Fruit fly (Drosophila melanogaster) whole organism, embryonic: Measurements from ENCODE around the gene Reepl1.
A peak's percentile ranks its signal among the peaks of the same experiment; 100 is the strongest.

Experiments used
- Aef1 ChIP-seq: fragments of 200-800 bp; sonication (Bioruptor generic); IDR thresholded peaks from 3 replicates; pipeline ENCODE4 v1.3.6; 2022; ENCODE audit warnings: missing biosample characterization, missing genetic modification characterization
- CG10543 ChIP-seq: fragments of 200-800 bp; sonication (Bioruptor generic); optimal IDR thresholded peaks from 3 replicates; lab custom pipeline; 2017; ENCODE audit warnings: missing biosample characterization, mild to moderate bottlenecking, missing genetic modification characterization, moderate library complexity
- CG10565 ChIP-seq: fragments of 200-800 bp; sonication (Bioruptor generic); optimal IDR thresholded peaks from 3 replicates; lab custom pipeline; 2016; ENCODE audit warnings: missing biosample characterization, mild to moderate bottlenecking, missing genetic modification characterization
- CG10979 ChIP-seq: fragments of 200-800 bp; sonication (Bioruptor generic); optimal IDR thresholded peaks from 2 replicates; lab custom pipeline; 2018; ENCODE audit warnings: missing biosample characterization, mild to moderate bottlenecking, missing genetic modification characterization, moderate library complexity
- CG13123 ChIP-seq: fragments of 200-800 bp; sonication (Bioruptor generic); optimal IDR thresholded peaks from 2 replicates; lab custom pipeline; 2016; ENCODE audit warnings: missing biosample characterization, missing genetic modification characterization
- CG13775 ChIP-seq: fragments of 200-800 bp; sonication (Bioruptor generic); optimal IDR thresholded peaks from 3 replicates; lab custom pipeline; 2017; ENCODE audit warnings: missing biosample characterization, mild to moderate bottlenecking, missing genetic modification characterization
- CG13894 ChIP-seq: fragments of 200-800 bp; sonication (Bioruptor generic); optimal IDR thresholded peaks from 3 replicates; lab custom pipeline; 2018; ENCODE audit warnings: missing biosample characterization, mild to moderate bottlenecking, missing genetic modification characterization, moderate library complexity
- CG14710 ChIP-seq: fragments of 200-800 bp; sonication (Bioruptor generic); optimal IDR thresholded peaks from 3 replicates; lab custom pipeline; 2019; ENCODE audit warnings: missing biosample characterization, mild to moderate bottlenecking, missing genetic modification characterization, moderate library complexity
- CG15696 ChIP-seq: fragments of 200-800 bp; sonication (Bioruptor generic); optimal IDR thresholded peaks from 2 replicates; lab custom pipeline; 2019; ENCODE audit warnings: missing biosample characterization, mild to moderate bottlenecking, missing genetic modification characterization, moderate library complexity
- CG17829 ChIP-seq: fragments of 200-800 bp; optimal IDR thresholded peaks from 2 replicates; lab custom pipeline; 2019; ENCODE audit warnings: missing biosample characterization, mild to moderate bottlenecking, missing genetic modification characterization, moderate library complexity
- CG2202 ChIP-seq: fragments of 200-800 bp; sonication (Bioruptor generic); optimal IDR thresholded peaks from 2 replicates; lab custom pipeline; 2018; ENCODE audit warnings: missing biosample characterization, mild to moderate bottlenecking, missing genetic modification characterization
- CG2889 ChIP-seq: fragments of 200-800 bp; sonication (Bioruptor generic); IDR thresholded peaks from 3 replicates; pipeline ENCODE4 v1.3.6; 2022; ENCODE audit warnings: missing biosample characterization, missing genetic modification characterization
- CG30020 ChIP-seq: fragments of 200-800 bp; optimal IDR thresholded peaks from 2 replicates; lab custom pipeline; 2019; ENCODE audit warnings: missing biosample characterization, mild to moderate bottlenecking, missing genetic modification characterization, moderate library complexity
- CG31224 ChIP-seq: fragments of 200-800 bp; sonication (Bioruptor generic); IDR thresholded peaks from 2 replicates; pipeline ENCODE4 v1.3.6; 2022; ENCODE audit warnings: missing biosample characterization, missing genetic modification characterization
- CG34422 ChIP-seq: fragments of 200-800 bp; sonication (Bioruptor generic); IDR thresholded peaks from 3 replicates; pipeline ENCODE4 v1.3.6; 2022; ENCODE audit warnings: missing biosample characterization, missing genetic modification characterization
- CG42726 ChIP-seq: fragments of 200-800 bp; sonication (Bioruptor generic); IDR thresholded peaks from 2 replicates; pipeline ENCODE4 v1.3.6; 2022; ENCODE audit warnings: missing biosample characterization, missing genetic modification characterization; ENCODE audit not compliant: partially characterized antibody
- CG5180 ChIP-seq: fragments of 200-800 bp; sonication (Bioruptor generic); optimal IDR thresholded peaks from 3 replicates; lab custom pipeline; 2017; ENCODE audit warnings: missing biosample characterization, missing genetic modification characterization, mild to moderate bottlenecking, moderate library complexity, missing genetic modification reagents
- CG6813 ChIP-seq: fragments of 200-800 bp; sonication (Bioruptor generic); optimal IDR thresholded peaks from 2 replicates; lab custom pipeline; 2017; ENCODE audit warnings: missing biosample characterization, missing genetic modification characterization, mild to moderate bottlenecking, moderate library complexity, missing genetic modification reagents
- CG7987 ChIP-seq: fragments of 200-800 bp; sonication (Bioruptor generic); optimal IDR thresholded peaks from 2 replicates; lab custom pipeline; 2018; ENCODE audit warnings: missing biosample characterization, mild to moderate bottlenecking, missing genetic modification characterization, moderate library complexity
- CG8359 ChIP-seq: fragments of 200-800 bp; sonication (Bioruptor generic); optimal IDR thresholded peaks from 2 replicates; lab custom pipeline; 2017; ENCODE audit warnings: missing biosample characterization, mild to moderate bottlenecking, missing genetic modification characterization, borderline replicate concordance
- CG9932 ChIP-seq: fragments of 200-800 bp; sonication (Bioruptor generic); IDR thresholded peaks from 2 replicates; pipeline ENCODE4 v1.3.6; 2022; ENCODE audit warnings: missing biosample characterization, missing genetic modification characterization
- Dbx ChIP-seq: fragments of 200-800 bp; sonication (Bioruptor generic); IDR thresholded peaks from 3 replicates; pipeline ENCODE4 v1.3.6; 2022; ENCODE audit warnings: missing biosample characterization, missing genetic modification characterization
- Dek ChIP-seq: fragments of 200-800 bp; sonication (Bioruptor generic); optimal IDR thresholded peaks from 3 replicates; lab custom pipeline; 2019; ENCODE audit warnings: missing biosample characterization, mild to moderate bottlenecking, missing genetic modification characterization, moderate library complexity
- Fer3 ChIP-seq: fragments of 200-800 bp; sonication (Bioruptor generic); optimal IDR thresholded peaks from 2 replicates; lab custom pipeline; 2018; ENCODE audit warnings: missing biosample characterization, mild to moderate bottlenecking, missing genetic modification characterization, moderate library complexity
- HHEX ChIP-seq: fragments of 200-800 bp; sonication (Bioruptor generic); optimal IDR thresholded peaks from 3 replicates; lab custom pipeline; 2017; ENCODE audit warnings: missing biosample characterization, mild to moderate bottlenecking, missing genetic modification characterization, missing genetic modification reagents
- HmgZ ChIP-seq: fragments of 200-800 bp; sonication (Bioruptor generic); optimal IDR thresholded peaks from 2 replicates; lab custom pipeline; 2018; ENCODE audit warnings: missing biosample characterization, mild to moderate bottlenecking, missing genetic modification characterization
- MBD-R2 ChIP-seq: fragments of 200-800 bp; sonication (Bioruptor generic); IDR thresholded peaks from 2 replicates; pipeline ENCODE4 v1.3.6; 2022; ENCODE audit warnings: missing biosample characterization, missing genetic modification characterization
- MESR4 ChIP-seq: fragments of 200-800 bp; sonication (Bioruptor generic); optimal IDR thresholded peaks from 2 replicates; lab custom pipeline; 2018; ENCODE audit warnings: missing biosample characterization, mild to moderate bottlenecking, missing genetic modification characterization, moderate library complexity
- NFAT ChIP-seq: fragments of 200-800 bp; sonication (Bioruptor generic); IDR thresholded peaks from 2 replicates; pipeline ENCODE4 v1.3.6; 2022; ENCODE audit warnings: missing biosample characterization, missing genetic modification characterization
- Nf-YB ChIP-seq: fragments of 200-800 bp; sonication (Bioruptor generic); optimal IDR thresholded peaks from 3 replicates; lab custom pipeline; 2019; ENCODE audit warnings: missing biosample characterization, mild to moderate bottlenecking, missing genetic modification characterization, moderate library complexity
- Nf-YC ChIP-seq: fragments of 200-800 bp; optimal IDR thresholded peaks from 3 replicates; lab custom pipeline; 2019; ENCODE audit warnings: missing biosample characterization, mild to moderate bottlenecking, missing genetic modification characterization, moderate library complexity
- Rfx ChIP-seq: fragments of 200-800 bp; sonication (Bioruptor generic); IDR thresholded peaks from 2 replicates; pipeline ENCODE4 v1.3.6; 2022; ENCODE audit warnings: missing biosample characterization, missing genetic modification characterization
- Sin3A ChIP-seq: fragments of >200 bp; optimal IDR thresholded peaks from 2 replicates; lab custom pipeline; 2018
- Sry-β ChIP-seq: fragments of 200-800 bp; sonication (Bioruptor generic); optimal IDR thresholded peaks from 2 replicates; lab custom pipeline; 2018; ENCODE audit warnings: missing biosample characterization, mild to moderate bottlenecking, missing genetic modification characterization, moderate library complexity
- Stat92E ChIP-seq, 3 experiments: fragments of >200 bp in 2 of 3; fragments of 200-800 bp in 1 of 3; sonication (Bioruptor generic) in 1 of 3; optimal IDR thresholded peaks; 2 replicates each; lab custom pipeline; 2017 to 2019; ENCODE audit warnings: missing biosample characterization in 3 of 3, missing genetic modification characterization in 3 of 3, mild to moderate bottlenecking in 1 of 3, moderate library complexity in 1 of 3
- az2 ChIP-seq: fragments of 200-800 bp; sonication (Bioruptor generic); optimal IDR thresholded peaks from 3 replicates; lab custom pipeline; 2016; ENCODE audit warnings: missing biosample characterization, missing genetic modification characterization
- fd3F ChIP-seq: fragments of 200-800 bp; sonication (Bioruptor generic); optimal IDR thresholded peaks from 2 replicates; lab custom pipeline; 2018; ENCODE audit warnings: missing biosample characterization, mild to moderate bottlenecking, missing genetic modification characterization, moderate library complexity
- gsb-n ChIP-seq: fragments of 200-800 bp; sonication (Bioruptor generic); optimal IDR thresholded peaks from 3 replicates; lab custom pipeline; 2018; ENCODE audit warnings: missing biosample characterization, mild to moderate bottlenecking, missing genetic modification characterization
- kni ChIP-seq: fragments of 200-800 bp; sonication (Bioruptor generic); optimal IDR thresholded peaks from 3 replicates; lab custom pipeline; 2017; ENCODE audit warnings: mild to moderate bottlenecking, missing biosample characterization, missing genetic modification reagents, missing genetic modification characterization
- lbe ChIP-seq: fragments of 200-800 bp; sonication (Bioruptor generic); optimal IDR thresholded peaks from 2 replicates; lab custom pipeline; 2016; ENCODE audit warnings: missing biosample characterization, mild to moderate bottlenecking, missing genetic modification characterization
- lilli ChIP-seq: fragments of 200-800 bp; sonication (Bioruptor generic); optimal IDR thresholded peaks from 3 replicates; lab custom pipeline; 2016; ENCODE audit warnings: missing biosample characterization, missing genetic modification characterization
- otp ChIP-seq: fragments of 200-800 bp; sonication (Bioruptor generic); IDR thresholded peaks from 3 replicates; pipeline ENCODE4, ENCODE4 v1.3.6; 2022; ENCODE audit warnings: missing biosample characterization, missing genetic modification characterization
- pzg ChIP-seq: fragments of 200-800 bp; sonication (Bioruptor generic); optimal IDR thresholded peaks from 3 replicates; lab custom pipeline; 2018; ENCODE audit warnings: missing biosample characterization, mild to moderate bottlenecking, missing genetic modification characterization, moderate library complexity
- sisA ChIP-seq: fragments of 200-800 bp; sonication (Bioruptor generic); IDR thresholded peaks from 2 replicates; pipeline ENCODE4 v1.3.6; 2022; ENCODE audit warnings: missing biosample characterization, missing genetic modification characterization
- slbo ChIP-seq: fragments of 200-800 bp; sonication (Bioruptor generic); IDR thresholded peaks from 2 replicates; pipeline ENCODE4 v1.3.6; 2022; ENCODE audit warnings: missing biosample characterization, missing genetic modification characterization
- tin ChIP-seq: fragments of 200-800 bp; sonication (Bioruptor generic); optimal IDR thresholded peaks from 3 replicates; lab custom pipeline; 2016; ENCODE audit warnings: missing biosample characterization, missing genetic modification characterization
- zen ChIP-seq: fragments of 200-800 bp; sonication (Bioruptor generic); optimal IDR thresholded peaks from 3 replicates; lab custom pipeline; 2018; ENCODE audit warnings: missing biosample characterization, mild to moderate bottlenecking, missing genetic modification characterization, moderate library complexity
- zfh1 ChIP-seq: fragments of 200-800 bp; sonication (Bioruptor generic); IDR thresholded peaks from 3 replicates; pipeline ENCODE4 v1.3.6; 2022; ENCODE audit warnings: missing biosample characterization, missing genetic modification characterization

Reepl1 gene

DNA sequence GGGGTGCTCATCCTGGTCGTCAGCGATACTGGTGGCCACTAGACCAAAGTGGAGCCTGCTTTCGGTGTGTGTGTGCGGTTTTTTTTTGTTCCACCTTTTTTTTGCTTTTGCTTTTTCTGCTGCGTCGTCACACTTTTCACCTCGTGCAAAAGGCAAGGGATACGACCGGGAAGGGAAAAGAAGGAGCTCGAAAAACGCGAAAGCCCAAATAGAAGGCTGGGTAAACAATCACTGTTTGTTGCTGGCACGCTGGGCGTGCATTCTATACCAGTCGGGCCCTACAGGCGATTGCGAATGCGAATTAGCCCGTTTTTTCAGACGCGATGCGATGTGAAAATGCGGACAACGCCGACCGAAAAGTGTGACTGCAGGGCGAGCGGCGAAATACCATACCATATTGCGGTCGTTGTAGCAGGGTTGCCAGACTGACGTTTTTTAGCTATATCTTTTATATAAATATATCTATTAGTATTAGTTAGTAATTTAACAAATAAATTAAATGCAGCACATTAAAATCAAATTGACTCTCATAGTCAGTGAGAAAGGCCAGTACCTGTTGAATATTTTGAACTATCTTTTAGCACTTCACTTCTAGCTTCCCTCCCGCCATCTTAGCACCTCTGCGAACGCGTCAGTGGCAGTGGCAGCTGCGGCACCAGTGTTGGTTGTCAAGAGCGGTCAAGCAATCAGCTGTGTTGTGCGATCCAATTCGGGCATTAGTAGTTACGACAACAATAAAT is 2.4 kb upstream of the Reepl1 start, which contains the start of the genes Polr2A and CG11699 (continued):
- TF ChIP-seq zen (peak; percentile 40), CG42726 (GFP tag; lab: Robert Waterston, UW) (no peak), CG2202 (tag; lab: Kevin White, UChicago) (no peak), kni (GFP tag; lab: Kevin White, UChicago) (peak; percentile 40), MBD-R2 (GFP tag; lab: Robert Waterston, UW) (peak; percentile 81), sisA (GFP tag; lab: Robert Waterston, UW) (peak; percentile 43), CG13123 (GFP tag; lab: Kevin White, UChicago) (no peak), lbe (GFP tag; lab: Kevin White, UChicago) (peak; percentile 44), Dek (tag; lab: Kevin White, UChicago) (peak; percentile 59), slbo (GFP tag; lab: Robert Waterston, UW) (peak; percentile 62; the same call in 1 of the 2 replicates), CG7987 (no peak), CG5180 (GFP tag; lab: Kevin White, UChicago) (no peak), zfh1 (GFP tag; lab: Robert Waterston, UW) (0 out of 3 replicates have a peak, but pooled peaks have one; percentile 32), Nf-YB (peak; percentile 5), CG17829 (peak; percentile 60), CG15696 (peak; percentile 56), Fer3 (tag; lab: Kevin White, UChicago) (peak; percentile 17), NFAT (GFP tag; lab: Robert Waterston, UW) (no peak), CG31224 (peak; percentile 50; the same call in 1 of the 2 replicates), Dbx (GFP tag; lab: Robert Waterston, UW) (peak; percentile 45; the same call in 2 of the 3 replicates), az2 (GFP tag; lab: Kevin White, UChicago) (peak; percentile 19), lilli (GFP tag; lab: Kevin White, UChicago) (peak; percentile 41), CG9932 (peak; percentile 59), CG6813 (GFP tag; lab: Kevin White, UChicago) (peak; percentile 9), MESR4 (GFP tag; lab: Kevin White, UChicago) (peak; percentile 73), CG10543 (GFP tag; lab: Kevin White, UChicago) (peak; percentile 58), Sin3A (lab: Kevin White, UChicago) (peak; percentile 81), CG8359 (GFP tag; lab: Kevin White, UChicago) (peak; percentile 5), CG30020 (peak; percentile 55), gsb-n (tag; lab: Kevin White, UChicago) (peak; percentile 54), Sry-β (GFP tag; lab: Kevin White, UChicago) (peak; percentile 95), Nf-YC (tag; lab: Kevin White, UChicago) (peak; percentile 75), CG14710 (tag; lab: Kevin White, UChicago) (peak; percentile 73), CG10565 (GFP tag; lab: Kevin White, UChicago) (no peak), Stat92E (GFP tag; optimal IDR thresholded peaks at IDR 0.05; lab: Kevin White, UChicago) (no peak), CG10979 (tag; lab: Kevin White, UChicago) (peak; percentile 18), Aef1 (GFP tag; lab: Robert Waterston, UW) (peak; percentile 38; the same call in 2 of the 3 replicates), HmgZ (tag; lab: Kevin White, UChicago) (peak; percentile 63), CG13894 (tag; lab: Kevin White, UChicago) (peak; percentile 53), HHEX (peak; percentile 61), CG13775 (GFP tag; lab: Kevin White, UChicago) (peak; percentile 64), fd3F (GFP tag; lab: Kevin White, UChicago) (peak; percentile 10), CG2889 (GFP tag; lab: Robert Waterston, UW) (no peak), Rfx (peak; percentile 41; the same call in 1 of the 2 replicates), pzg (GFP tag; lab: Kevin White, UChicago) (peak; percentile 71), CG34422 (GFP tag; lab: Robert Waterston, UW) (peak; percentile 64; the same call in 1 of the 3 replicates), otp (GFP tag; lab: Robert Waterston, UW) (no peak), tin (peak; percentile 19)
